Fruit fly (Drosophila melanogaster) whole organism, pupa: Measurements from ENCODE around the gene CG15024.

Experiments used
- CG12605 ChIP-seq: fragments of 200-800 bp; sonication (Bioruptor generic); IDR thresholded peaks from 2 replicates; pipeline ENCODE4 v1.3.6; 2022; ENCODE audit warnings: missing biosample characterization, missing genetic modification characterization
- CG14655 ChIP-seq: fragments of 200-800 bp; sonication (Bioruptor generic); optimal IDR thresholded peaks from 3 replicates; lab custom pipeline; 2017; ENCODE audit warnings: mild to moderate bottlenecking, missing biosample characterization, missing genetic modification reagents, missing genetic modification characterization
- CG34367 ChIP-seq: fragments of 200-800 bp; sonication (Bioruptor generic); optimal IDR thresholded peaks from 2 replicates; lab custom pipeline; 2018; ENCODE audit warnings: missing biosample characterization, mild to moderate bottlenecking, missing genetic modification characterization
- CG8159 ChIP-seq: fragments of 200-800 bp; sonication (Bioruptor generic); optimal IDR thresholded peaks from 3 replicates; lab custom pipeline; 2018; ENCODE audit warnings: missing biosample characterization, mild to moderate bottlenecking, missing genetic modification characterization, moderate library complexity
- CG8301 ChIP-seq: fragments of 200-800 bp; sonication (Bioruptor generic); optimal IDR thresholded peaks from 2 replicates; lab custom pipeline; 2018; ENCODE audit warnings: missing biosample characterization, mild to moderate bottlenecking, missing genetic modification characterization
- CG9948 ChIP-seq: fragments of 200-800 bp; sonication (Bioruptor generic); optimal IDR thresholded peaks from 2 replicates; lab custom pipeline; 2018; ENCODE audit warnings: missing biosample characterization, mild to moderate bottlenecking, missing genetic modification characterization, moderate library complexity
- D1 ChIP-seq: fragments of 200-800 bp; sonication (Bioruptor generic); optimal IDR thresholded peaks from 2 replicates; lab custom pipeline; 2018; ENCODE audit warnings: missing biosample characterization, mild to moderate bottlenecking, missing genetic modification characterization, moderate library complexity
- EcR ChIP-seq: fragments of 200-800 bp; sonication (Bioruptor generic); optimal IDR thresholded peaks from 3 replicates; lab custom pipeline; 2019; ENCODE audit warnings: missing biosample characterization, missing genetic modification characterization, mild to moderate bottlenecking, moderate library complexity, missing genetic modification reagents
- Pif1A ChIP-seq: fragments of 200-800 bp; sonication (Bioruptor generic); optimal IDR thresholded peaks from 3 replicates; lab custom pipeline; 2016; ENCODE audit warnings: missing biosample characterization, missing genetic modification characterization
- Pif1B ChIP-seq: fragments of 200-800 bp; sonication (Bioruptor generic); optimal IDR thresholded peaks from 3 replicates; lab custom pipeline; 2016; ENCODE audit warnings: missing biosample characterization, missing genetic modification characterization
- Snoo ChIP-seq: fragments of 200-800 bp; sonication (Bioruptor generic); optimal IDR thresholded peaks from 3 replicates; lab custom pipeline; 2017; ENCODE audit warnings: missing biosample characterization, mild to moderate bottlenecking, missing genetic modification characterization, inconsistent platforms
- gl ChIP-seq: fragments of 200-800 bp; sonication (Bioruptor generic); optimal IDR thresholded peaks from 2 replicates; lab custom pipeline; 2018; ENCODE audit warnings: missing biosample characterization, mild to moderate bottlenecking, missing genetic modification characterization

DNA sequence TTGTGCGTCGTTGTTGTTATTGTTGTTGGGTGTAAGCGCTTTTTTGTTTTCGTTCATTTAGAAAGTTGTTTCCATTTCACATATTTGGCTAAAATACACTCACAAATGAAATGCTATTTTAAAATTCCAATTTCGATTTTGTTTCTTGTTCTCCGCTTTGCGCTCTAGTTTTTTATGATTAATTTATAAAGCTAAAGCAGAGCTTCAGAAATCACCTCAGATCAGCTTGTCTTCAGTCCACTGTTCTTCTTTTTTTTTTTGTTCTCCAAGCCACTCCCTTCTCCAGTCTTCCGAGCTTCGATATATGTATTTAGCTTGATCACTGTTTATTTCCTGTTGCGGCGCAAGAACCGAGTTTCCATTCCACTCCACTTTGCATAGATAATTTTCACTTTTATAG lies 44.2 kb upstream of the CG15024 start:
- TF ChIP-seq CG9948 (tag; lab: Kevin White, UChicago) (no peak), gl (tag; lab: Kevin White, UChicago) (no peak), CG8159 (no peak), Pif1B (GFP tag; lab: Kevin White, UChicago) (no peak), Pif1A (GFP tag; lab: Kevin White, UChicago) (no peak), CG34367 (tag; lab: Kevin White, UChicago) (no peak), CG8301 (tag; lab: Kevin White, UChicago) (no peak), Snoo (no peak), EcR (GFP tag; lab: Kevin White, UChicago) (no peak), CG12605 (no peak), CG14655 (GFP tag; lab: Kevin White, UChicago) (no peak), D1 (tag; lab: Kevin White, UChicago) (no peak)
